Worm (Caenorhabditis elegans) whole organism, young adult: ENCODE results near the gene F11A5.13.

ENCODE experiments used
- F49E8.2 ChIP-seq: sonication (generic microtip); optimal IDR thresholded peaks from 3 replicates; lab custom pipeline; 2017; ENCODE audit warnings: missing genetic modification characterization, mild to moderate bottlenecking, missing compliant biosample characterization, antibody characterized with exemption, moderate library complexity; ENCODE audit not compliant: insufficient read depth
- Y79H2A.3 ChIP-seq: fragments of 200-800 bp; sonication (Bioruptor generic); conservative IDR thresholded peaks from 2 replicates; pipeline ENCODE4 v1.3.6; 2022; ENCODE audit warnings: missing genetic modification reagents, missing genetic modification characterization, missing compliant biosample characterization
- dpff-1 ChIP-seq: sonication (generic microtip); optimal IDR thresholded peaks from 2 replicates; lab custom pipeline; 2017; ENCODE audit warnings: mild to moderate bottlenecking, missing genetic modification characterization, missing compliant biosample characterization
- madf-3 ChIP-seq: fragments of 200-800 bp; sonication (Bioruptor generic); IDR thresholded peaks from 2 replicates; pipeline ENCODE4 v1.3.6; 2022; ENCODE audit warnings: missing genetic modification reagents, missing genetic modification characterization, missing compliant biosample characterization
- nfya-1 ChIP-seq: sonication (generic microtip); optimal IDR thresholded peaks from 2 replicates; lab custom pipeline; 2017; ENCODE audit warnings: antibody characterized with exemption, missing compliant biosample characterization, missing genetic modification characterization, borderline replicate concordance; ENCODE audit not compliant: insufficient read depth

- TF ChIP-seq madf-3 (GFP tag; lab: Robert Waterston, UW) (no peak), F49E8.2 (tag; lab: Kevin White, UChicago) (no peak), Y79H2A.3 (no peak), nfya-1 (tag; lab: Kevin White, UChicago) (no peak), dpff-1 (tag; lab: Kevin White, UChicago) (no peak)
Measured at ce11 chrV:16214505-16214904, 12.0 kb downstream of the F11A5.13 start, which contains the start of gene F11A5.9.
